Worm (Caenorhabditis elegans) whole organism, L3 larva: ENCODE data around the gene prdh-1.

Experiments
- ZK546.5 ChIP-seq: sonication (generic microtip); optimal IDR thresholded peaks from 2 replicates; lab custom pipeline; 2017; ENCODE audit warnings: missing biosample characterization, missing genetic modification characterization
- daf-12 ChIP-seq: fragments of 150-350 bp; optimal IDR thresholded peaks from 2 replicates; lab custom pipeline; 2014; ENCODE audit warnings: missing biosample characterization, missing genetic modification reagents, missing genetic modification characterization
- lin-15B ChIP-seq: fragments of 150-350 bp; optimal IDR thresholded peaks from 2 replicates; lab custom pipeline; 2014; ENCODE audit warnings: missing biosample characterization, missing genetic modification characterization
- nhr-12 ChIP-seq: fragments of 150-350 bp; optimal IDR thresholded peaks from 2 replicates; lab custom pipeline; 2014; ENCODE audit warnings: missing biosample characterization, missing genetic modification characterization
- nhr-237 ChIP-seq: fragments of 150-350 bp; optimal IDR thresholded peaks from 2 replicates; lab custom pipeline; 2014; ENCODE audit warnings: missing biosample characterization, missing genetic modification characterization
- nhr-25 ChIP-seq: sonication (generic microtip); optimal IDR thresholded peaks from 2 replicates; lab custom pipeline; 2017; ENCODE audit warnings: missing biosample characterization, missing genetic modification characterization
- nhr-76 ChIP-seq: fragments of 150-350 bp; sonication (generic microtip); optimal IDR thresholded peaks from 5 replicates; lab custom pipeline; 2014; ENCODE audit warnings: missing biosample characterization, missing genetic modification characterization
- sea-2 ChIP-seq: fragments of 150-350 bp; sonication (generic microtip); optimal IDR thresholded peaks from 4 replicates; lab custom pipeline; 2014; ENCODE audit warnings: missing biosample characterization, missing genetic modification reagents, missing genetic modification characterization
- skn-1 ChIP-seq: fragments of 150-350 bp; optimal IDR thresholded peaks from 2 replicates; lab custom pipeline; 2014; ENCODE audit warnings: missing biosample characterization, missing genetic modification characterization
- snpc-4 ChIP-seq: fragments of 150-350 bp; optimal IDR thresholded peaks from 2 replicates; lab custom pipeline; 2014; ENCODE audit warnings: missing biosample characterization, missing genetic modification characterization

ce11 chrIV:13910931-13911330 is 34.5 kb upstream of the prdh-1 start:
- no peak for TF ChIP-seq ZK546.5
- peak; percentile 37 for TF ChIP-seq nhr-25 (tag; lab: Kevin White, UChicago)
- no peak for TF ChIP-seq snpc-4 (tag; lab: Kevin White, UChicago)
- no peak for TF ChIP-seq nhr-76 (tag; lab: Kevin White, UChicago)
- TF ChIP-seq sea-2 (GFP tag; lab: Kevin White, UChicago): no peak
- TF ChIP-seq daf-12 (tag; lab: Kevin White, UChicago): no peak
- TF ChIP-seq nhr-12 (tag; lab: Kevin White, UChicago): no peak
- no peak for TF ChIP-seq lin-15B (tag; lab: Kevin White, UChicago)
- TF ChIP-seq nhr-237 (tag; lab: Kevin White, UChicago): no peak
- no peak for TF ChIP-seq skn-1 (tag; lab: Kevin White, UChicago)
